Fruit fly (Drosophila melanogaster) whole organism, adult: ENCODE data around the gene CG12560.

ENCODE experiments used
- CG12768 ChIP-seq: fragments of 200-800 bp; sonication (Bioruptor generic); optimal IDR thresholded peaks from 2 replicates; lab custom pipeline; 2017; ENCODE audit warnings: missing biosample characterization, missing genetic modification characterization, mild to moderate bottlenecking, moderate library complexity, missing genetic modification reagents
- CG14711 ChIP-seq: fragments of 200-800 bp; sonication (Bioruptor generic); optimal IDR thresholded peaks from 2 replicates; lab custom pipeline; 2018; ENCODE audit warnings: missing biosample characterization, mild to moderate bottlenecking, missing genetic modification characterization, moderate library complexity
- CG7045 ChIP-seq: fragments of 200-800 bp; sonication (Bioruptor generic); optimal IDR thresholded peaks from 2 replicates; lab custom pipeline; 2017; ENCODE audit warnings: missing biosample characterization, mild to moderate bottlenecking, missing genetic modification characterization
- CG7101 ChIP-seq: fragments of 200-800 bp; sonication (Bioruptor generic); optimal IDR thresholded peaks from 2 replicates; lab custom pipeline; 2018; ENCODE audit warnings: missing biosample characterization, mild to moderate bottlenecking, missing genetic modification characterization, moderate library complexity
- Clk ChIP-seq: fragments of 200-800 bp; sonication (Bioruptor generic); optimal IDR thresholded peaks from 2 replicates; lab custom pipeline; 2017; ENCODE audit warnings: missing biosample characterization, missing genetic modification characterization
- Hr96 ChIP-seq: fragments of 200-800 bp; sonication (Bioruptor generic); optimal IDR thresholded peaks from 2 replicates; lab custom pipeline; 2016; ENCODE audit warnings: missing biosample characterization, missing genetic modification characterization
- Mnt ChIP-seq: fragments of 200-800 bp; sonication (Bioruptor generic); optimal IDR thresholded peaks from 2 replicates; lab custom pipeline; 2016; ENCODE audit warnings: missing biosample characterization, mild to moderate bottlenecking, missing genetic modification characterization
- bab1 ChIP-seq: fragments of 200-800 bp; sonication (Bioruptor generic); optimal IDR thresholded peaks from 3 replicates; lab custom pipeline; 2019; ENCODE audit warnings: missing biosample characterization, mild to moderate bottlenecking, missing genetic modification characterization, moderate library complexity
- cic ChIP-seq: fragments of 200-800 bp; sonication (Bioruptor generic); optimal IDR thresholded peaks from 2 replicates; lab custom pipeline; 2017; ENCODE audit warnings: missing biosample characterization, mild to moderate bottlenecking, missing genetic modification characterization, moderate library complexity
- kay ChIP-seq: fragments of 200-800 bp; sonication (Bioruptor generic); peaks from one replicate; lab custom pipeline; 2016; ENCODE audit warnings: missing biosample characterization, missing genetic modification characterization, borderline replicate concordance
- pad ChIP-seq: fragments of 200-800 bp; sonication (Bioruptor generic); optimal IDR thresholded peaks from 3 replicates; lab custom pipeline; 2017; ENCODE audit warnings: missing biosample characterization, missing genetic modification characterization, mild to moderate bottlenecking, moderate library complexity, missing genetic modification reagents
- toe ChIP-seq: fragments of 200-800 bp; sonication (Bioruptor generic); optimal IDR thresholded peaks from 2 replicates; lab custom pipeline; 2016; ENCODE audit warnings: missing biosample characterization, missing genetic modification characterization

DNA sequence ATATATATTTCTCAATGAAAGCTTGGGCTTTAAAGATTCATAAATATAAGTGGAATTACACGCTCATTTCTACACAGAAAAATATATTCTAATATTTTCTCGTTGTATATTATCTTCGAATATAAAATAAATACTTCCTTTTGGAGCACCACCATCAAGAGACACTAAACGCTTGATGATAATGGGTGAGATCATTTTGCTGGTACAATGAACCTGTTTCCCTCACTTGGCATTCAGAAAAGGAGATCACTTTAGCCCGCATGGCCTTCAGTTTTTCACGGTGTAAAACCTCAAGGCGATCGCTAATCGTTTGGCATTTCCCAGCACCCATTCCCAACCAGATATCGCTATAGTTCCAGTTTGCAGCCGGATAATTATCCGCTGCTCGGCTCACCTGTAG is 3.2 kb downstream of the CG12560 start:
- TF ChIP-seq Hr96 (GFP tag; lab: Kevin White, UChicago) (no peak), bab1 (GFP tag; lab: Kevin White, UChicago) (no peak), Clk (GFP tag; lab: Kevin White, UChicago) (peak; percentile 16), kay (GFP tag; lab: Kevin White, UChicago) (no peak), pad (GFP tag; lab: Kevin White, UChicago) (no peak), toe (GFP tag; lab: Kevin White, UChicago) (peak; percentile 68), CG12768 (GFP tag; lab: Kevin White, UChicago) (peak; percentile 50), CG14711 (peak; percentile 44), CG7101 (tag; lab: Kevin White, UChicago) (peak; percentile 58), cic (GFP tag; lab: Kevin White, UChicago) (peak; percentile 89), CG7045 (GFP tag; lab: Kevin White, UChicago) (peak; percentile 74), Mnt (GFP tag; lab: Kevin White, UChicago) (no peak)
